Fruit fly (Drosophila melanogaster): ENCODE results near the gene kdn.

- TF ChIP-seq CG5204 (GFP tag; optimal IDR thresholded peaks at IDR 0.05) (no peak), Clk (GFP tag; optimal IDR thresholded peaks at IDR 0.05) (no peak)
These were observed 15.4 kb downstream of the kdn start, which contains the start of the genes swa and Marf for dm6 chrX:6365632-6366356.
